Worm (Caenorhabditis elegans): Measurements from ENCODE around the gene H03A11.2.

DNA sequence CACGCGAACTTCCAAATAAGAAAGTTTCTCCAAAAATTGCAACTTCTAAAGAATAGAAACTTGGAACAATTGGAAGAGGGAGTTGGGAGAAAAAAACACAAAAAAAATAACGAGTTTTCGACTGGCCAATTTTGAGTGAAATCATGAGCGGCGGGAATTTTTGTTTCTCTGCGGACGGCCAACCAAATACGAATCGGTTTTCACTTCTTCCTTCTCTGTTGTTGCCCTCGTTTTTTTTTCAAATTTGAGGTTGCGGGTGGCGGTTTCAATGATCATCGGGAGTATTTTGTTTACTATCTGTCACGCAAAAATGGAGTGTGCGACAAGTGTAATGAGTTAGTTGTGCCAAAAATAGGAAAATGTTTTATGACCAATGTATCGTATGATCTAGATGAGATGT, 3.2 kb upstream of the H03A11.2 start:
- TF ChIP-seq Y53F4B.3 (GFP tag; IDR thresholded peaks at IDR 0.05) (no peak), ceh-91 (GFP tag; IDR thresholded peaks at IDR 0.05) (no peak), nhr-90 (tag; optimal IDR thresholded peaks at IDR 0.05) (no peak), efl-1 (GFP tag; optimal IDR thresholded peaks at IDR 0.05) (no peak), hrde-1 (tag; optimal IDR thresholded peaks at IDR 0.05; ENCODE audit: borderline replicate concordance) (no peak)

All from whole organism, young adult.